Fruit fly (Drosophila melanogaster) whole organism, prepupa: ENCODE measurements around the gene CG6733.
A peak's percentile ranks its signal among the peaks of the same experiment; 100 is the strongest.

ENCODE experiments used
- Blimp-1 ChIP-seq: fragments of 200-800 bp; sonication (Bioruptor generic); optimal IDR thresholded peaks from 3 replicates; lab custom pipeline; 2017; ENCODE audit warnings: missing biosample characterization, missing genetic modification characterization, mild to moderate bottlenecking, moderate library complexity, missing genetic modification reagents
- CG10631 ChIP-seq: fragments of 200-800 bp; sonication (Bioruptor generic); optimal IDR thresholded peaks from 2 replicates; lab custom pipeline; 2016; ENCODE audit warnings: missing biosample characterization, missing genetic modification characterization
- CG10669 ChIP-seq: fragments of 200-800 bp; sonication (Bioruptor generic); optimal IDR thresholded peaks from 3 replicates; lab custom pipeline; 2018; ENCODE audit warnings: missing biosample characterization, mild to moderate bottlenecking, missing genetic modification characterization, moderate library complexity
- CG11762 ChIP-seq: fragments of 200-800 bp; sonication (Bioruptor generic); optimal IDR thresholded peaks from 3 replicates; lab custom pipeline; 2016; ENCODE audit warnings: missing biosample characterization, missing genetic modification characterization; ENCODE audit not compliant: insufficient read depth
- CG11902 ChIP-seq: fragments of 200-800 bp; sonication (Bioruptor generic); optimal IDR thresholded peaks from 3 replicates; lab custom pipeline; 2016; ENCODE audit warnings: missing biosample characterization, missing genetic modification characterization
- CG15336 ChIP-seq: fragments of 200-800 bp; sonication (Bioruptor generic); IDR thresholded peaks from 2 replicates; pipeline ENCODE4 v1.3.6; 2022; ENCODE audit warnings: missing biosample characterization, missing genetic modification characterization
- CG16779 ChIP-seq: fragments of 200-800 bp; sonication (Bioruptor generic); optimal IDR thresholded peaks from 3 replicates; lab custom pipeline; 2017; ENCODE audit warnings: missing biosample characterization, mild to moderate bottlenecking, missing genetic modification characterization
- CG31627 ChIP-seq: fragments of 200-800 bp; sonication (Bioruptor generic); optimal IDR thresholded peaks from 3 replicates; lab custom pipeline; 2016; ENCODE audit warnings: missing biosample characterization, missing genetic modification characterization
- CG32006 ChIP-seq: fragments of 200-800 bp; sonication (Bioruptor generic); optimal IDR thresholded peaks from 3 replicates; lab custom pipeline; 2017; ENCODE audit warnings: missing biosample characterization, mild to moderate bottlenecking, missing genetic modification characterization
- CG34406 ChIP-seq: fragments of 200-800 bp; sonication (Bioruptor generic); optimal IDR thresholded peaks from 3 replicates; lab custom pipeline; 2016; ENCODE audit warnings: missing biosample characterization, missing genetic modification characterization
- CG3919 ChIP-seq: fragments of 200-800 bp; sonication (Bioruptor generic); optimal IDR thresholded peaks from 3 replicates; lab custom pipeline; 2016; ENCODE audit warnings: missing biosample characterization, missing genetic modification characterization
- CG6276 ChIP-seq: fragments of 200-800 bp; sonication (Bioruptor generic); optimal IDR thresholded peaks from 2 replicates; lab custom pipeline; 2017; ENCODE audit warnings: missing biosample characterization, mild to moderate bottlenecking, missing genetic modification characterization
- CG6808 ChIP-seq: fragments of 200-800 bp; sonication (Bioruptor generic); optimal IDR thresholded peaks from 3 replicates; lab custom pipeline; 2017; ENCODE audit warnings: missing biosample characterization, missing genetic modification characterization, mild to moderate bottlenecking, moderate library complexity, missing genetic modification reagents
- CG6854 ChIP-seq: fragments of 200-800 bp; sonication (Bioruptor generic); optimal IDR thresholded peaks from 2 replicates; lab custom pipeline; 2017; ENCODE audit warnings: missing biosample characterization, mild to moderate bottlenecking, missing genetic modification characterization
- CG7368 ChIP-seq: fragments of 200-800 bp; sonication (Bioruptor generic); optimal IDR thresholded peaks from 3 replicates; lab custom pipeline; 2016; ENCODE audit warnings: missing biosample characterization, missing genetic modification characterization
- CG8119 ChIP-seq: fragments of 200-800 bp; sonication (Bioruptor generic); IDR thresholded peaks from 3 replicates; pipeline ENCODE4 v1.3.6; 2022; ENCODE audit warnings: missing biosample characterization, missing genetic modification characterization
- CG8632 ChIP-seq: fragments of 200-800 bp; sonication (Bioruptor generic); optimal IDR thresholded peaks from 3 replicates; lab custom pipeline; 2016; ENCODE audit warnings: missing biosample characterization, missing genetic modification characterization
- Eip75B ChIP-seq: fragments of 200-800 bp; sonication (Bioruptor generic); optimal IDR thresholded peaks from 3 replicates; lab custom pipeline; 2016; ENCODE audit warnings: missing biosample characterization, missing genetic modification characterization
- Eip78C ChIP-seq: fragments of 200-800 bp; sonication (Bioruptor generic); peaks from one replicate; lab custom pipeline; 2016; ENCODE audit warnings: missing biosample characterization, missing genetic modification characterization
- Ets21C ChIP-seq: fragments of 200-800 bp; sonication (Bioruptor generic); optimal IDR thresholded peaks from 3 replicates; lab custom pipeline; 2016; ENCODE audit warnings: missing biosample characterization, missing genetic modification characterization
- Ets96B ChIP-seq: fragments of 200-800 bp; optimal IDR thresholded peaks from 2 replicates; lab custom pipeline; 2019; ENCODE audit warnings: missing biosample characterization, mild to moderate bottlenecking, missing genetic modification characterization, moderate library complexity
- Gug ChIP-seq: fragments of 200-800 bp; sonication (Bioruptor generic); IDR thresholded peaks from 2 replicates; pipeline ENCODE4 v1.3.6; 2022; ENCODE audit warnings: missing biosample characterization, missing genetic modification characterization
- Hr38 ChIP-seq: sonication (Bioruptor generic); optimal IDR thresholded peaks from 2 replicates; lab custom pipeline; 2016; ENCODE audit warnings: missing biosample characterization, missing genetic modification characterization
- Hr39 ChIP-seq: fragments of 200-800 bp; sonication (Bioruptor generic); optimal IDR thresholded peaks from 2 replicates; lab custom pipeline; 2016; ENCODE audit warnings: missing biosample characterization, missing genetic modification characterization
- Hr4 ChIP-seq: fragments of 200-800 bp; sonication (Bioruptor generic); optimal IDR thresholded peaks from 3 replicates; lab custom pipeline; 2016; ENCODE audit warnings: missing biosample characterization, missing genetic modification characterization
- Smox ChIP-seq: fragments of 200-800 bp; sonication (Bioruptor generic); optimal IDR thresholded peaks from 3 replicates; lab custom pipeline; 2016; ENCODE audit warnings: missing biosample characterization, missing genetic modification characterization
- Sox102F ChIP-seq: fragments of 200-800 bp; sonication (Bioruptor generic); optimal IDR thresholded peaks from 2 replicates; lab custom pipeline; 2016; ENCODE audit warnings: missing biosample characterization, mild to moderate bottlenecking, missing genetic modification characterization
- Sox14 ChIP-seq: fragments of 200-800 bp; sonication (Bioruptor generic); optimal IDR thresholded peaks from 3 replicates; lab custom pipeline; 2016; ENCODE audit warnings: missing biosample characterization, missing genetic modification characterization
- Sox15 ChIP-seq: fragments of 200-800 bp; sonication (Bioruptor generic); optimal IDR thresholded peaks from 3 replicates; lab custom pipeline; 2016; ENCODE audit warnings: missing biosample characterization, missing genetic modification characterization
- achi ChIP-seq: fragments of 200-800 bp; sonication (Bioruptor generic); optimal IDR thresholded peaks from 3 replicates; lab custom pipeline; 2016; ENCODE audit warnings: missing biosample characterization, missing genetic modification characterization
- acj6 ChIP-seq: fragments of 200-800 bp; sonication (Bioruptor generic); optimal IDR thresholded peaks from 3 replicates; lab custom pipeline; 2016; ENCODE audit warnings: missing biosample characterization, missing genetic modification characterization
- dac ChIP-seq: fragments of 200-800 bp; sonication (Bioruptor generic); optimal IDR thresholded peaks from 2 replicates; lab custom pipeline; 2017; ENCODE audit warnings: missing biosample characterization, mild to moderate bottlenecking, missing genetic modification characterization
- dsx ChIP-seq: fragments of 200-800 bp; optimal IDR thresholded peaks from 3 replicates; lab custom pipeline; 2019; ENCODE audit warnings: missing biosample characterization, mild to moderate bottlenecking, missing genetic modification characterization, moderate library complexity; ENCODE audit not compliant: poor library complexity, severe bottlenecking
- eg ChIP-seq: fragments of 200-800 bp; sonication (Bioruptor generic); IDR thresholded peaks from 3 replicates; pipeline ENCODE4 v1.3.6; 2022; ENCODE audit warnings: missing biosample characterization, missing genetic modification characterization
- esn ChIP-seq: fragments of 200-800 bp; sonication (Bioruptor generic); optimal IDR thresholded peaks from 2 replicates; lab custom pipeline; 2016; ENCODE audit warnings: missing biosample characterization, mild to moderate bottlenecking, missing genetic modification characterization, moderate library complexity
- fd59A ChIP-seq: fragments of 200-800 bp; sonication (Bioruptor generic); optimal IDR thresholded peaks from 2 replicates; lab custom pipeline; 2017; ENCODE audit warnings: missing biosample characterization, mild to moderate bottlenecking, missing genetic modification characterization, missing genetic modification reagents
- fkh ChIP-seq: fragments of 200-800 bp; sonication (Bioruptor generic); optimal IDR thresholded peaks from 3 replicates; lab custom pipeline; 2017; ENCODE audit warnings: missing biosample characterization, mild to moderate bottlenecking, missing genetic modification characterization, moderate library complexity
- lz ChIP-seq: fragments of 200-800 bp; sonication (Bioruptor generic); optimal IDR thresholded peaks from 3 replicates; lab custom pipeline; 2016; ENCODE audit warnings: missing biosample characterization, missing genetic modification characterization
- net ChIP-seq: fragments of 200-800 bp; sonication (Bioruptor generic); optimal IDR thresholded peaks from 3 replicates; lab custom pipeline; 2016; ENCODE audit warnings: missing biosample characterization, missing genetic modification characterization
- salr ChIP-seq, 2 experiments: fragments of 200-800 bp; sonication (Bioruptor generic); optimal IDR thresholded peaks; 3 replicates each; lab custom pipeline; 2016 to 2018; ENCODE audit warnings: missing biosample characterization in 2 of 2, missing genetic modification characterization in 2 of 2, mild to moderate bottlenecking in 1 of 2
- spab ChIP-seq: fragments of 200-800 bp; sonication (Bioruptor generic); optimal IDR thresholded peaks from 2 replicates; lab custom pipeline; 2017; ENCODE audit warnings: missing biosample characterization, mild to moderate bottlenecking, missing genetic modification characterization, missing genetic modification reagents
- ss ChIP-seq, 2 experiments: fragments of 200-800 bp; sonication (Bioruptor generic); optimal IDR thresholded peaks; 2 replicates in 1 of 2; 3 replicates in 1 of 2; lab custom pipeline; 2017 to 2018; ENCODE audit warnings: mild to moderate bottlenecking in 2 of 2, missing biosample characterization in 2 of 2, missing genetic modification characterization in 2 of 2, moderate library complexity in 1 of 2
- topi ChIP-seq: fragments of 200-800 bp; sonication (Bioruptor generic); optimal IDR thresholded peaks from 3 replicates; lab custom pipeline; 2016; ENCODE audit warnings: missing biosample characterization, missing genetic modification characterization

The CG6733 gene

dm6 chr3R:23112680-23113362 lies 15.3 kb downstream of the CG6733 start, which contains the start of gene Cow (continued):
- TF ChIP-seq CG6276 (peak; percentile 13), CG8119 (GFP tag; lab: Robert Waterston, UW) (peak; percentile 54; the same call in 2 of the 3 replicates), CG8632 (GFP tag; lab: Kevin White, UChicago) (peak; percentile 7), Gug (peak; percentile 59), Blimp-1 (GFP tag; lab: Kevin White, UChicago) (no peak), achi (peak; percentile 43), Eip75B (peak; percentile 46), acj6 (GFP tag; lab: Kevin White, UChicago) (peak; percentile 33), eg (GFP tag; lab: Robert Waterston, UW) (peak; percentile 70), Ets21C (GFP tag; lab: Kevin White, UChicago) (no peak), net (GFP tag; lab: Kevin White, UChicago) (no peak), Sox15 (GFP tag; lab: Kevin White, UChicago) (no peak), salr (GFP tag; optimal IDR thresholded peaks at IDR 0.05; lab: Kevin White, UChicago) (peak in 1 of 2 experiments; percentile 2), spab (GFP tag; lab: Kevin White, UChicago) (peak; percentile 31), CG6808 (GFP tag; lab: Kevin White, UChicago) (peak; percentile 12), CG10669 (GFP tag; lab: Kevin White, UChicago) (peak; percentile 48), CG31627 (GFP tag; lab: Kevin White, UChicago) (peak; percentile 34), Hr4 (GFP tag; lab: Kevin White, UChicago) (peak; percentile 52), CG10631 (GFP tag; lab: Kevin White, UChicago) (peak; percentile 31), CG34406 (GFP tag; lab: Kevin White, UChicago) (no peak)

DNA sequence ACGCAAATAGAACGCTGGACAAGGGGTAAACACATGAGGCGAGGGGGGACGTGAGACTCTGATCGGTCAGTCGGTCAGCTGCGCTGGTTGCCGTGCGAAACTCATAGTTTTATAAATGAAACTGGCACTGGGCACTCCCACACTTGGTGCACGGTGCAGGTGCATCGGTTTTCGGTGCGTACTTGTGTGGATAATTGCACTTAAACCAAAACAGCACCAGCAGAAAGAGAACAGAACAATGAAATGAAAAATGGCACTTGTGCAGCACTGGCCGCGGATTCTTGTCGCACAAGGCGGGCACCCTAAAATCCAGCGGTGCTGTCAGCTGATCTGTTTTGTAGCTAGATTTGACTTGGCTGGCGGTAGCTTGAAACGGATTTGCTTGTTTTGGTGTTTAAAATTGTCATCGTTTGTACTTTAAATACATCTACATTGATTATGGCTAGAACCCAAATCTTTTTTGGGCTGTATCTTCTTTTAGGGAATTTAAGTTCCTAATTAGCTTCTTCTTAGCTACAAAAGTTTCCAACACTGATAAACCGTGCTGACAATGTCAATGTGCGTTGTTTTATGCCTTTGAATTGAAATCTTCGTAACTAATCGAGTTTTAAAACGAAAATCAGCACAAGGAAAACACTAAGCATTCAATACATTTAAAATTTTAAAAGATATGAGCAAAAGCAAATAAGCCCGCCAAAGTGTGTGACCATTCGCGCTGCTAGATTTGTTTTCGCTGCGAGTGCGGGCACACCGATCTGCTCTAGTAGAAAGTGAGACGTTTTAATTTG lies 20.3 kb downstream of the CG6733 start, which contains the start of the genes Rassf and CenB1A:
Rassf (minus strand) TSS at position 249 of the 788 bp plus-strand sequence.
CenB1A (plus strand) TSS at position 718 of the 788 bp plus-strand sequence.
- TF ChIP-seq CG7368 (GFP tag; lab: Kevin White, UChicago), result peak; percentile 38
- TF ChIP-seq CG6808 (GFP tag; lab: Kevin White, UChicago), result peak; percentile 29
- TF ChIP-seq lz (GFP tag; lab: Kevin White, UChicago), result peak; percentile 66
- no peak for TF ChIP-seq Ets21C (GFP tag; lab: Kevin White, UChicago)
- TF ChIP-seq spab (GFP tag; lab: Kevin White, UChicago), result no peak
- TF ChIP-seq CG3919 (GFP tag; lab: Kevin White, UChicago), result peak; percentile 58
- no peak for TF ChIP-seq dsx (GFP tag; lab: Kevin White, UChicago)
- peak; percentile 39 for TF ChIP-seq fkh (GFP tag; lab: Kevin White, UChicago)
- peak; percentile 28 for TF ChIP-seq achi
- TF ChIP-seq Hr39 (GFP tag; lab: Kevin White, UChicago), result peak; percentile 61
- TF ChIP-seq acj6 (GFP tag; lab: Kevin White, UChicago), result peak; percentile 46
- no peak for TF ChIP-seq dac (GFP tag; lab: Kevin White, UChicago)
- TF ChIP-seq eg (GFP tag; lab: Robert Waterston, UW), result 0 out of 3 replicates have a peak, but pooled peaks have one; percentile 30
- peak in 1 of 2 experiments; percentile 24 for TF ChIP-seq salr (GFP tag; optimal IDR thresholded peaks at IDR 0.05; lab: Kevin White, UChicago)
- peak; percentile 66 for TF ChIP-seq Eip78C (GFP tag; lab: Kevin White, UChicago)
- no peak for TF ChIP-seq CG6276
- TF ChIP-seq CG15336, result no peak; the same call in 1 of the 2 replicates
- no peak for TF ChIP-seq Blimp-1 (GFP tag; lab: Kevin White, UChicago)
- no peak for TF ChIP-seq Smox
- peak; percentile 44 for TF ChIP-seq CG10631 (GFP tag; lab: Kevin White, UChicago)
- TF ChIP-seq Sox14 (GFP tag; lab: Kevin White, UChicago), result peak; percentile 87
- TF ChIP-seq Sox15 (GFP tag; lab: Kevin White, UChicago), result peak; percentile 33
- peak; percentile 42 for TF ChIP-seq esn (GFP tag; lab: Kevin White, UChicago)
- peak; percentile 7 for TF ChIP-seq CG11762 (GFP tag; lab: Kevin White, UChicago)
- no peak for TF ChIP-seq fd59A (GFP tag; lab: Kevin White, UChicago)
- no peak for TF ChIP-seq Hr4 (GFP tag; lab: Kevin White, UChicago)
- peak; percentile 19 for TF ChIP-seq CG34406 (GFP tag; lab: Kevin White, UChicago)
- TF ChIP-seq Ets96B (tag; lab: Kevin White, UChicago), result peak; percentile 15
- no peak for TF ChIP-seq Hr38 (GFP tag; lab: Kevin White, UChicago)
- TF ChIP-seq CG32006 (GFP tag; lab: Kevin White, UChicago), result peak; percentile 43
- TF ChIP-seq CG6854, result peak; percentile 42
- peak; percentile 51 for TF ChIP-seq topi
- TF ChIP-seq CG16779 (tag; lab: Kevin White, UChicago), result no peak
- TF ChIP-seq CG31627 (GFP tag; lab: Kevin White, UChicago), result peak; percentile 68
- peak; percentile 35 for TF ChIP-seq Eip75B
- peak; percentile 12 for TF ChIP-seq Sox102F (GFP tag; lab: Kevin White, UChicago)
- peak; percentile 45 for TF ChIP-seq CG11902 (GFP tag; lab: Kevin White, UChicago)
- TF ChIP-seq ss (GFP tag; optimal IDR thresholded peaks at IDR 0.05; lab: Kevin White, UChicago), result peak in 1 of 2 experiments; percentile 20
